Worm (Caenorhabditis elegans) whole organism, L4/young adult: ENCODE measurements around the gene B0252.1.

Experiments used
- W03F9.2 ChIP-seq: fragments of 150-350 bp; optimal IDR thresholded peaks from 2 replicates; lab custom pipeline; 2014; ENCODE audit warnings: missing biosample characterization, missing genetic modification characterization
- dao-5 ChIP-seq: sonication (generic microtip); optimal IDR thresholded peaks from 2 replicates; lab custom pipeline; 2016; ENCODE audit warnings: missing genotype, missing genetic modification characterization, moderate library complexity, missing compliant biosample characterization
- him-1 ChIP-seq: sonication (generic microtip); optimal IDR thresholded peaks from 2 replicates; lab custom pipeline; 2016; ENCODE audit warnings: missing genotype, missing genetic modification reagents, missing genetic modification characterization, missing compliant biosample characterization

DNA sequence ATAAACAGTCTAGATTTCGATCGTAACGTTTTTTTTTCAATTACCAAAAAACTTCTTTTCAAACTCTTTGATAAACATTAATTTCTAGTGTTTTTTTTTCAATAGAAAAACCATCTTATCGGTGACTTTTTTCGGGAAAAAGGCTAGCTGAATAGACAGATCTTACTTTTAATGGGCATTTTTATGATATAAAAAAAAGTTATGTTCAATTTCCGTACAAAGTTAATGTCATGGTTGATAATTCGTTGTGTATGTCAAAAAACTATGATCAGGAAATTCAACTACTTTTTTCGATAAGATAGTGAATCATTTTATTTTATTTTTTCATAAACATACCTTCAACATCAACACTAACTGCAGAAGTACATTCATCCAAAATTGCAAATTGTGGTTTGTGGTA, 34.9 kb upstream of the B0252.1 start:
- no peak for TF ChIP-seq W03F9.2
- no peak for TF ChIP-seq dao-5 (tag; lab: Kevin White, UChicago)
- no peak for TF ChIP-seq him-1
